Comparison of ENCODE assay signal across 1 fruit fly cellular context in the genomic region with DNA sequence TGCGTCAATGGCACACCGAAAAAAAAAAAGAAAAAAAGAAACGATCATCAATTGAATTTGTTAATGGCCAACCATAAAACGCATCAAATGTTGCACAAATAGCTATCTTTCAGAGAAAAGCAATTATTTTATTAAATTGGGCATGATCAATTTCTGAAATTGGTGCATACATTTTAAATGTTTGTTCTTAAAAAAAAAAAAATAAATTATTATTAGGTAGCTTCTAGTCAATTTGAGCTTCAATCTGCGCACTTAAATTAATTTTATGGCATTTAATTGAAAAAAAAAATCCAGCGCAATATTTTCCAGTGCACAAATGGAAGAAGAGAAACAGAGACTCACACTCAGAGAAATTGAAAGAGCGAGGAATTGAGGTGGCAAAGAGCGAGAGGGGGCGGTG.
TF ChIP-seq lines count a peak whose summit lies in the region.

No protein-coding gene starts in this region.

TF ChIP-seq in whole organism, embryonic, 481 proteins besides CTCF, POLR2A, EP300 and RAD21 (continued from another document and continues in another):
- TF ChIP-seq CG10979 (tag; optimal IDR thresholded peaks at IDR 0.05; lab: Kevin White, UChicago) (peak; percentile 37), CG5953 (GFP tag; IDR thresholded peaks at IDR 0.05; lab: Robert Waterston, UW) (0 out of 2 replicates have a peak, but pooled peaks have one; percentile 29), CG13296 (GFP tag; optimal IDR thresholded peaks at IDR 0.05; lab: Kevin White, UChicago) (peak; percentile 57), HHEX (GFP tag; optimal IDR thresholded peaks at IDR 0.05; lab: Kevin White, UChicago) (peak; percentile 25), Rx (GFP tag; IDR thresholded peaks at IDR 0.05; lab: Robert Waterston, UW) (no peak), NfI (GFP tag; optimal IDR thresholded peaks at IDR 0.05; lab: Kevin White, UChicago) (peak; percentile 57), repo (GFP tag; optimal IDR thresholded peaks at IDR 0.05; lab: Kevin White, UChicago) (peak; percentile 39), nerfin-1 (tag; optimal IDR thresholded peaks at IDR 0.05; lab: Kevin White, UChicago) (no peak), CG7372 (GFP tag; IDR thresholded peaks at IDR 0.05; lab: Robert Waterston, UW) (no peak), Hsf (GFP tag; optimal IDR thresholded peaks at IDR 0.05; lab: Kevin White, UChicago) (peak; percentile 82), HLH4C (GFP tag; IDR thresholded peaks at IDR 0.05; lab: Robert Waterston, UW; ENCODE audit: partially characterized antibody) (no peak), maf-S (GFP tag; optimal IDR thresholded peaks at IDR 0.05; lab: Kevin White, UChicago) (peak; percentile 73), wek (GFP tag; optimal IDR thresholded peaks at IDR 0.05; lab: Kevin White, UChicago) (no peak), CG33213 (GFP tag; optimal IDR thresholded peaks at IDR 0.05; lab: Kevin White, UChicago) (peak; percentile 62), CG2120 (GFP tag; optimal IDR thresholded peaks at IDR 0.05; lab: Kevin White, UChicago) (peak; percentile 89), CG12104 (GFP tag; optimal IDR thresholded peaks at IDR 0.05; lab: Kevin White, UChicago) (peak; percentile 53), gem (tag; optimal IDR thresholded peaks at IDR 0.05; lab: Kevin White, UChicago) (peak; percentile 85), insv (GFP tag; optimal IDR thresholded peaks at IDR 0.05; lab: Kevin White, UChicago) (no peak), ase (GFP tag; IDR thresholded peaks at IDR 0.05; lab: Robert Waterston, UW) (peak; percentile 22; the same call in 1 of the 3 replicates), chinmo (GFP tag; IDR thresholded peaks at IDR 0.05; lab: Robert Waterston, UW; ENCODE audit: partially characterized antibody) (no peak), CG6654 (GFP tag; optimal IDR thresholded peaks at IDR 0.05; lab: Kevin White, UChicago) (no peak), bbx (GFP tag; IDR thresholded peaks at IDR 0.05; lab: Robert Waterston, UW; ENCODE audit: partially characterized antibody) (no peak), Max (GFP tag; optimal IDR thresholded peaks at IDR 0.05; lab: Kevin White, UChicago) (peak; percentile 68), CG17568 (GFP tag; optimal IDR thresholded peaks at IDR 0.05; lab: Kevin White, UChicago) (no peak), Mrtf (GFP tag; IDR thresholded peaks at IDR 0.05; lab: Robert Waterston, UW) (no peak), CG11696 (GFP tag; IDR thresholded peaks at IDR 0.05; lab: Robert Waterston, UW) (0 out of 2 replicates have a peak, but pooled peaks have one; percentile 14), tup (GFP tag; optimal IDR thresholded peaks at IDR 0.05; lab: Kevin White, UChicago) (peak; percentile 27), CG17328 (GFP tag; IDR thresholded peaks at IDR 0.05; lab: Robert Waterston, UW) (0 out of 2 replicates have a peak, but pooled peaks have one; percentile 24), hbn (GFP tag; IDR thresholded peaks at IDR 0.05; lab: Robert Waterston, UW; ENCODE audit: partially characterized antibody) (no peak), CG10431 (GFP tag; optimal IDR thresholded peaks at IDR 0.05; lab: Kevin White, UChicago) (no peak), Lim3 (GFP tag; IDR thresholded peaks at IDR 0.05; lab: Robert Waterston, UW) (no peak), pb (GFP tag; optimal IDR thresholded peaks at IDR 0.05; lab: Kevin White, UChicago) (peak; percentile 24), wdn (GFP tag; IDR thresholded peaks at IDR 0.05; lab: Robert Waterston, UW) (peak; percentile 57), CG2875 (GFP tag; optimal IDR thresholded peaks at IDR 0.05; lab: Kevin White, UChicago) (no peak), tgo (GFP tag; IDR thresholded peaks at IDR 0.05; lab: Robert Waterston, UW) (peak; percentile 68; the same call in 2 of the 3 replicates), CG8089 (GFP tag; optimal IDR thresholded peaks at IDR 0.05; lab: Kevin White, UChicago) (peak; percentile 65), CG6272 (GFP tag; IDR thresholded peaks at IDR 0.05; lab: Robert Waterston, UW) (no peak), CG10565 (GFP tag; optimal IDR thresholded peaks at IDR 0.05; lab: Kevin White, UChicago) (no peak), psq (GFP tag; optimal IDR thresholded peaks at IDR 0.05; lab: Kevin White, UChicago) (no peak), jing (GFP tag; optimal IDR thresholded peaks at IDR 0.05; lab: Kevin White, UChicago) (no peak), fd64A (GFP tag; optimal IDR thresholded peaks at IDR 0.05; lab: Kevin White, UChicago) (no peak), Dip2 (GFP tag; IDR thresholded peaks at IDR 0.05; lab: Robert Waterston, UW) (no peak), Sox102F (GFP tag; optimal IDR thresholded peaks at IDR 0.05; lab: Kevin White, UChicago) (peak; percentile 82), CG31441 (GFP tag; IDR thresholded peaks at IDR 0.05; lab: Robert Waterston, UW) (peak; percentile 72), hth (optimal IDR thresholded peaks at IDR 0.05; lab: Kevin White, UChicago) (no peak), CG10654 (GFP tag; optimal IDR thresholded peaks at IDR 0.05; lab: Kevin White, UChicago) (peak; percentile 58), CG8478 (optimal IDR thresholded peaks at IDR 0.05; lab: Kevin White, UChicago) (no peak), cato (GFP tag; optimal IDR thresholded peaks at IDR 0.05; lab: Kevin White, UChicago; ENCODE audit: borderline replicate concordance) (peak; percentile 28), Fer3 (tag; optimal IDR thresholded peaks at IDR 0.05; lab: Kevin White, UChicago) (peak; percentile 51), Hr51 (GFP tag; optimal IDR thresholded peaks at IDR 0.05; lab: Kevin White, UChicago) (peak; percentile 50 to 81), ind (GFP tag; optimal IDR thresholded peaks at IDR 0.05; lab: Kevin White, UChicago) (peak; percentile 68), sug (tag; optimal IDR thresholded peaks at IDR 0.05; lab: Kevin White, UChicago) (no peak), B-H1 (GFP tag; IDR thresholded peaks at IDR 0.05; lab: Robert Waterston, UW) (no peak), Pdp1 (GFP tag; optimal IDR thresholded peaks at IDR 0.05; lab: Kevin White, UChicago) (peak; percentile 37 to 50), CG14965 (GFP tag; optimal IDR thresholded peaks at IDR 0.05; lab: Kevin White, UChicago; ENCODE audit: borderline replicate concordance) (no peak), vnd (GFP tag; IDR thresholded peaks at IDR 0.05; lab: Robert Waterston, UW; ENCODE audit: partially characterized antibody) (no peak), chn (GFP tag; optimal IDR thresholded peaks at IDR 0.05; lab: Kevin White, UChicago) (peak; percentile 65), CG12659 (GFP tag; optimal IDR thresholded peaks at IDR 0.05; lab: Kevin White, UChicago) (peak; percentile 52), CG6254 (GFP tag; optimal IDR thresholded peaks at IDR 0.05; lab: Kevin White, UChicago) (no peak), CG2202 (tag; optimal IDR thresholded peaks at IDR 0.05; lab: Kevin White, UChicago) (no peak), CG18476 (GFP tag; optimal IDR thresholded peaks at IDR 0.05; lab: Kevin White, UChicago) (peak; percentile 50), CG17912 (GFP tag; optimal IDR thresholded peaks at IDR 0.05; lab: Kevin White, UChicago) (no peak), MBD-R2 (GFP tag; IDR thresholded peaks at IDR 0.05; lab: Robert Waterston, UW) (peak; percentile 12; the same call in 1 of the 2 replicates), CG8944 (GFP tag; optimal IDR thresholded peaks at IDR 0.05; lab: Kevin White, UChicago) (peak; percentile 53), cg (GFP tag; optimal IDR thresholded peaks at IDR 0.05; lab: Kevin White, UChicago) (no peak), CG2678 (tag; optimal IDR thresholded peaks at IDR 0.05; lab: Kevin White, UChicago) (peak; percentile 70), CG17829 (tag; optimal IDR thresholded peaks at IDR 0.05; lab: Kevin White, UChicago) (peak; percentile 37), CG9727 (GFP tag; optimal IDR thresholded peaks at IDR 0.05; lab: Kevin White, UChicago) (peak; percentile 59), GATAe (GFP tag; conservative IDR thresholded peaks at IDR 0.05; lab: Robert Waterston, UW) (no peak), disco-r (GFP tag; optimal IDR thresholded peaks at IDR 0.05; lab: Kevin White, UChicago) (peak; percentile 39), slou (GFP tag; optimal IDR thresholded peaks at IDR 0.05; lab: Kevin White, UChicago) (peak; percentile 61), bcd (GFP tag; optimal IDR thresholded peaks at IDR 0.05; lab: Kevin White, UChicago) (peak; percentile 56), CG4360 (GFP tag; IDR thresholded peaks at IDR 0.05; lab: Robert Waterston, UW) (no peak), CG6813 (GFP tag; optimal IDR thresholded peaks at IDR 0.05; lab: Kevin White, UChicago) (no peak), CG12236 (GFP tag; optimal IDR thresholded peaks at IDR 0.05; lab: Kevin White, UChicago) (peak; percentile 38), CG13775 (GFP tag; optimal IDR thresholded peaks at IDR 0.05; lab: Kevin White, UChicago) (peak; percentile 66), yki (optimal IDR thresholded peaks at IDR 0.05; lab: Kevin White, UChicago) (no peak), al (GFP tag; IDR thresholded peaks at IDR 0.05; lab: Robert Waterston, UW) (0 out of 2 replicates have a peak, but pooled peaks have one; percentile 21), tap (tag; optimal IDR thresholded peaks at IDR 0.05; lab: Kevin White, UChicago) (no peak), lbe (GFP tag; optimal IDR thresholded peaks at IDR 0.05; lab: Kevin White, UChicago) (peak; percentile 43), Opbp (GFP tag; IDR thresholded peaks at IDR 0.05; lab: Robert Waterston, UW; ENCODE audit: partially characterized antibody) (no peak), pan (optimal IDR thresholded peaks at IDR 0.05; lab: Kevin White, UChicago) (no peak), pan (GFP tag; optimal IDR thresholded peaks at IDR 0.05 in 1 of 2, IDR thresholded peaks at IDR 0.05 in 1 of 2) (peak in 1 of 2 experiments; percentile 65), en (GFP tag; optimal IDR thresholded peaks at IDR 0.05; lab: Kevin White, UChicago) (no peak), gcm2 (GFP tag; optimal IDR thresholded peaks at IDR 0.05; lab: Kevin White, UChicago) (no peak), Tbp (GFP tag; optimal IDR thresholded peaks at IDR 0.05; lab: Kevin White, UChicago) (no peak), CG11247 (GFP tag; IDR thresholded peaks at IDR 0.05; lab: Robert Waterston, UW) (no peak), chif (GFP tag; optimal IDR thresholded peaks at IDR 0.05; lab: Kevin White, UChicago) (peak; percentile 59 to 66), CG34224 (GFP tag; IDR thresholded peaks at IDR 0.05; lab: Robert Waterston, UW; ENCODE audit: partially characterized antibody) (no peak), cwo (GFP tag; optimal IDR thresholded peaks at IDR 0.05; lab: Kevin White, UChicago) (no peak), CG7357 (GFP tag; IDR thresholded peaks at IDR 0.05; lab: Robert Waterston, UW) (no peak), trh (GFP tag; optimal IDR thresholded peaks at IDR 0.05; lab: Kevin White, UChicago) (no peak), Ravus (GFP tag; IDR thresholded peaks at IDR 0.05; lab: Robert Waterston, UW) (no peak), CG12769 (tag; optimal IDR thresholded peaks at IDR 0.05; lab: Kevin White, UChicago) (no peak), Oli (tag; optimal IDR thresholded peaks at IDR 0.05; lab: Kevin White, UChicago) (peak; percentile 74), Chrac-16 (GFP tag; optimal IDR thresholded peaks at IDR 0.05; lab: Kevin White, UChicago) (peak; percentile 69), sisA (GFP tag; IDR thresholded peaks at IDR 0.05; lab: Robert Waterston, UW) (peak; percentile 67), CG9817 (tag; optimal IDR thresholded peaks at IDR 0.05; lab: Kevin White, UChicago) (peak; percentile 51), nau (GFP tag; optimal IDR thresholded peaks at IDR 0.05; lab: Kevin White, UChicago) (peak; percentile 26), Hr78 (GFP tag; optimal IDR thresholded peaks at IDR 0.05; lab: Kevin White, UChicago) (no peak), CG12299 (tag; optimal IDR thresholded peaks at IDR 0.05; lab: Kevin White, UChicago) (no peak), CG4282 (GFP tag; optimal IDR thresholded peaks at IDR 0.05; lab: Kevin White, UChicago) (no peak), Neu2 (GFP tag; optimal IDR thresholded peaks at IDR 0.05; lab: Kevin White, UChicago; ENCODE audit: borderline replicate concordance) (no peak), sc (optimal IDR thresholded peaks at IDR 0.05; lab: Kevin White, UChicago) (no peak), sc (GFP tag; optimal IDR thresholded peaks at IDR 0.05; lab: Kevin White, UChicago) (no peak), tna (GFP tag; IDR thresholded peaks at IDR 0.05; lab: Robert Waterston, UW; ENCODE audit: partially characterized antibody) (no peak), rib (GFP tag; IDR thresholded peaks at IDR 0.05; lab: Robert Waterston, UW) (no peak), fru (optimal IDR thresholded peaks at IDR 0.05; lab: Kevin White, UChicago) (no peak), emc (GFP tag; optimal IDR thresholded peaks at IDR 0.05; lab: Kevin White, UChicago) (peak; percentile 44), CG8281 (tag; optimal IDR thresholded peaks at IDR 0.05; lab: Kevin White, UChicago) (no peak), Hey (tag; optimal IDR thresholded peaks at IDR 0.05; lab: Kevin White, UChicago) (no peak), Six4 (GFP tag; optimal IDR thresholded peaks at IDR 0.05; lab: Kevin White, UChicago) (peak; percentile 50), Spps (tag; optimal IDR thresholded peaks at IDR 0.05; lab: Kevin White, UChicago) (no peak), abd-A (tag; optimal IDR thresholded peaks at IDR 0.05; lab: Kevin White, UChicago) (no peak), bab2 (GFP tag; optimal IDR thresholded peaks at IDR 0.05; lab: Kevin White, UChicago) (peak; percentile 46), CG18599 (GFP tag; optimal IDR thresholded peaks at IDR 0.05; lab: Kevin White, UChicago) (peak; percentile 47), CG3281 (GFP tag; optimal IDR thresholded peaks at IDR 0.05; lab: Kevin White, UChicago) (peak; percentile 56), CG1024 (GFP tag; IDR thresholded peaks at IDR 0.05; lab: Robert Waterston, UW) (no peak), crp (GFP tag; optimal IDR thresholded peaks at IDR 0.05; lab: Kevin White, UChicago) (no peak), CG16815 (GFP tag; optimal IDR thresholded peaks at IDR 0.05; lab: Kevin White, UChicago) (peak; percentile 39), sima (GFP tag; optimal IDR thresholded peaks at IDR 0.05; lab: Kevin White, UChicago) (no peak), kay (GFP tag; optimal IDR thresholded peaks at IDR 0.05; lab: Kevin White, UChicago) (no peak), CG14710 (tag; optimal IDR thresholded peaks at IDR 0.05; lab: Kevin White, UChicago) (peak; percentile 15), lab (GFP tag; optimal IDR thresholded peaks at IDR 0.05; lab: Kevin White, UChicago) (peak; percentile 50), CG11560 (tag; IDR thresholded peaks at IDR 0.05; lab: Robert Waterston, UW) (no peak), zen (tag; optimal IDR thresholded peaks at IDR 0.05; lab: Kevin White, UChicago) (no peak), nmo (GFP tag; optimal IDR thresholded peaks at IDR 0.05; lab: Kevin White, UChicago) (peak; percentile 50), CG1792 (GFP tag; optimal IDR thresholded peaks at IDR 0.05; lab: Kevin White, UChicago) (peak; percentile 62)
